Fruit fly (Drosophila melanogaster): ENCODE measurements around the gene CG34426.

dm6 chr3L:8851950-8852349, 49.7 kb downstream of the CG34426 start:
- no peak for TF ChIP-seq CG8478 (optimal IDR thresholded peaks at IDR 0.05)
- no peak for TF ChIP-seq CTCF (optimal IDR thresholded peaks at IDR 0.05)

Measured in S2 (cell line).